Worm (Caenorhabditis elegans) whole organism, L4 larva: Measurements from ENCODE around the gene C33F10.8.
"Not testable (repeated sequence)": the region's sequence is repeated elsewhere in the genome, so short reads cannot be mapped to it uniquely, and the experiment has no call there.

Source experiments
- D1046.2 ChIP-seq: fragments of 200-800 bp; sonication (Bioruptor generic); IDR thresholded peaks from 2 replicates; pipeline ENCODE4 v1.3.6; 2022; ENCODE audit warnings: missing genetic modification characterization, missing compliant biosample characterization
- F10B5.3 ChIP-seq: sonication (generic microtip); optimal IDR thresholded peaks from 2 replicates; lab custom pipeline; 2016; ENCODE audit warnings: mild to moderate bottlenecking, missing genetic modification characterization, missing compliant biosample characterization
- aly-2 ChIP-seq: sonication (generic microtip); optimal IDR thresholded peaks from 2 replicates; lab custom pipeline; 2018; ENCODE audit warnings: missing biosample characterization, missing genetic modification characterization
- arid-1 ChIP-seq: fragments of 200-800 bp; sonication (Bioruptor generic); conservative IDR thresholded peaks from 2 replicates; pipeline ENCODE4 v1.3.6; 2022; ENCODE audit warnings: missing genetic modification reagents, missing genetic modification characterization, missing compliant biosample characterization
- ceh-28 ChIP-seq: fragments of 150-350 bp; optimal IDR thresholded peaks from 2 replicates; lab custom pipeline; 2014; ENCODE audit warnings: missing biosample characterization, missing genetic modification reagents, missing genetic modification characterization
- ceh-32 ChIP-seq: sonication (generic microtip); optimal IDR thresholded peaks from 2 replicates; lab custom pipeline; 2016; ENCODE audit warnings: mild to moderate bottlenecking, missing genetic modification characterization, missing compliant biosample characterization; ENCODE audit not compliant: poor library complexity
- ceh-44 ChIP-seq: fragments of 200-800 bp; sonication (Bioruptor generic); IDR thresholded peaks from 2 replicates; pipeline ENCODE4 v1.3.6; 2022; ENCODE audit warnings: missing genetic modification reagents, missing genetic modification characterization, missing compliant biosample characterization
- ceh-82 ChIP-seq: sonication (generic microtip); optimal IDR thresholded peaks from 2 replicates; lab custom pipeline; 2017; ENCODE audit warnings: missing biosample characterization, missing genetic modification characterization
- daf-19 ChIP-seq: fragments of 200-800 bp; sonication (Bioruptor generic); conservative IDR thresholded peaks from 2 replicates; pipeline ENCODE4 v1.3.6; 2022; ENCODE audit warnings: missing genetic modification characterization, missing compliant biosample characterization
- daf-8 ChIP-seq: fragments of 200-800 bp; sonication (Bioruptor generic); IDR thresholded peaks from 2 replicates; pipeline ENCODE4 v1.3.6; 2022; ENCODE audit warnings: missing genetic modification characterization, missing compliant biosample characterization
- dmd-8 ChIP-seq: fragments of 200-800 bp; sonication (Bioruptor generic); IDR thresholded peaks from 2 replicates; pipeline ENCODE4 v1.3.6; 2022; ENCODE audit warnings: missing genetic modification characterization, missing compliant biosample characterization
- dmd-9 ChIP-seq: fragments of 200-800 bp; sonication (Bioruptor generic); IDR thresholded peaks from 2 replicates; pipeline ENCODE4 v1.3.6; 2022; ENCODE audit warnings: missing genetic modification reagents, missing genetic modification characterization, missing compliant biosample characterization
- duxl-1 ChIP-seq: sonication (generic microtip); optimal IDR thresholded peaks from 2 replicates; lab custom pipeline; 2016; ENCODE audit warnings: mild to moderate bottlenecking, missing genetic modification characterization, moderate library complexity, missing compliant biosample characterization; ENCODE audit not compliant: poor library complexity
- egl-27 ChIP-seq: sonication (generic microtip); optimal IDR thresholded peaks from 3 replicates; lab custom pipeline; 2017; ENCODE audit warnings: missing biosample characterization, missing genetic modification reagents, missing genetic modification characterization
- egl-43 ChIP-seq: fragments of 200-800 bp; sonication (Bioruptor generic); IDR thresholded peaks from 2 replicates; pipeline ENCODE4 v1.3.6; 2022; ENCODE audit warnings: missing genetic modification reagents, missing genetic modification characterization, missing compliant biosample characterization
- gei-8 ChIP-seq: fragments of 200-800 bp; sonication (Bioruptor generic); optimal IDR thresholded peaks from 2 replicates; lab custom pipeline; 2018; ENCODE audit warnings: mild to moderate bottlenecking, missing genetic modification characterization, missing compliant biosample characterization
- lim-7 ChIP-seq: fragments of 200-800 bp; sonication (Bioruptor generic); IDR thresholded peaks from 2 replicates; pipeline ENCODE4 v1.3.6; 2022; ENCODE audit warnings: missing genetic modification characterization, missing compliant biosample characterization
- lin-1 ChIP-seq: fragments of 200-800 bp; sonication (Bioruptor generic); IDR thresholded peaks from 2 replicates; pipeline ENCODE4 v1.3.6; 2022; ENCODE audit warnings: missing genetic modification reagents, missing genetic modification characterization, missing compliant biosample characterization
- lin-38 ChIP-seq: fragments of 200-800 bp; sonication (Bioruptor generic); IDR thresholded peaks from 2 replicates; pipeline ENCODE4 v1.3.6; 2022; ENCODE audit warnings: missing genetic modification reagents, missing genetic modification characterization, missing compliant biosample characterization
- lsy-2 ChIP-seq, 2 experiments: fragments of 150-350 bp in 1 of 2; sonication (generic microtip) in 1 of 2; optimal IDR thresholded peaks; 2 replicates each; lab custom pipeline; 2014 to 2017; ENCODE audit warnings: missing biosample characterization in 2 of 2, missing genetic modification characterization in 2 of 2
- madf-9 ChIP-seq: fragments of 200-800 bp; sonication (Bioruptor generic); conservative IDR thresholded peaks from 2 replicates; pipeline ENCODE4 v1.3.6; 2022; ENCODE audit warnings: missing genetic modification reagents, missing genetic modification characterization, missing compliant biosample characterization
- mdt-29 ChIP-seq: fragments of 200-800 bp; sonication (Bioruptor generic); IDR thresholded peaks from 2 replicates; pipeline ENCODE4 v1.3.6; 2022; ENCODE audit warnings: missing genetic modification reagents, missing genetic modification characterization, missing compliant biosample characterization
- mes-2 ChIP-seq: sonication (generic microtip); optimal IDR thresholded peaks from 2 replicates; lab custom pipeline; 2016; ENCODE audit warnings: missing genotype, mild to moderate bottlenecking, missing genetic modification characterization, missing compliant biosample characterization; ENCODE audit not compliant: poor library complexity, severe bottlenecking
- mxl-3 ChIP-seq: fragments of 200-800 bp; sonication (Bioruptor generic); optimal IDR thresholded peaks from 2 replicates; lab custom pipeline; 2018; ENCODE audit warnings: mild to moderate bottlenecking, missing genetic modification characterization, missing compliant biosample characterization
- nhr-111 ChIP-seq: fragments of 200-800 bp; sonication (Bioruptor generic); optimal IDR thresholded peaks from 2 replicates; lab custom pipeline; 2018; ENCODE audit warnings: mild to moderate bottlenecking, missing genetic modification characterization, missing compliant biosample characterization
- nhr-237 ChIP-seq: sonication (generic microtip); optimal IDR thresholded peaks from 2 replicates; lab custom pipeline; 2017; ENCODE audit warnings: missing biosample characterization, missing genetic modification characterization
- nhr-76 ChIP-seq: fragments of 150-350 bp; optimal IDR thresholded peaks from 2 replicates; lab custom pipeline; 2014; ENCODE audit warnings: missing biosample characterization, missing genetic modification characterization
- nhr-77 ChIP-seq: fragments of 150-350 bp; optimal IDR thresholded peaks from 2 replicates; lab custom pipeline; 2014; ENCODE audit warnings: missing biosample characterization, missing genetic modification characterization
- pqm-1 ChIP-seq: sonication (generic microtip); optimal IDR thresholded peaks from 2 replicates; lab custom pipeline; 2017; ENCODE audit warnings: missing biosample characterization, missing genetic modification characterization
- saeg-2 ChIP-seq: fragments of 200-800 bp; sonication (Bioruptor generic); IDR thresholded peaks from 2 replicates; pipeline ENCODE4 v1.3.6; 2022; ENCODE audit warnings: missing genetic modification reagents, missing genetic modification characterization, missing compliant biosample characterization
- unc-62 ChIP-seq, 3 experiments: fragments of 150-350 bp in 1 of 3; sonication (generic microtip); optimal IDR thresholded peaks in 2 of 3; peaks in 1 of 3; 1 replicate in 1 of 3; 2 replicates in 2 of 3; lab custom pipeline; 2014 to 2017; ENCODE audit warnings: missing biosample characterization in 3 of 3, missing genetic modification characterization in 3 of 3, missing genetic modification reagents in 3 of 3, missing genotype in 1 of 3
- zfp-2 ChIP-seq: sonication (generic microtip); optimal IDR thresholded peaks from 2 replicates; lab custom pipeline; 2016; ENCODE audit warnings: mild to moderate bottlenecking, missing genetic modification characterization, missing compliant biosample characterization
- zfp-3 ChIP-seq: fragments of 200-800 bp; sonication (Bioruptor generic); conservative IDR thresholded peaks from 2 replicates; pipeline ENCODE4 v1.3.6; 2022; ENCODE audit warnings: missing genetic modification reagents, missing genetic modification characterization, missing compliant biosample characterization
- zip-2 ChIP-seq: fragments of 150-350 bp; optimal IDR thresholded peaks from 2 replicates; lab custom pipeline; 2014; ENCODE audit warnings: missing biosample characterization, missing genetic modification characterization
- ztf-7 ChIP-seq: fragments of 150-350 bp; optimal IDR thresholded peaks from 2 replicates; lab custom pipeline; 2014; ENCODE audit warnings: missing biosample characterization, missing genetic modification characterization

C33F10.8 gene

ce11 chrII:4851594-4852106 is 26.6 kb upstream of the C33F10.8 start, which contains the start of gene dnj-9 (continued):
- no peak for TF ChIP-seq dmd-8 (GFP tag; lab: Robert Waterston, UW)
- TF ChIP-seq unc-62 (GFP tag; optimal IDR thresholded peaks at IDR 0.05 in 1 of 2; lab: Kevin White, UChicago), result peak in 1 of 2 experiments; percentile 98
- TF ChIP-seq unc-62 (tag; optimal IDR thresholded peaks at IDR 0.05; lab: Kevin White, UChicago), result no peak
- TF ChIP-seq lsy-2 (tag; optimal IDR thresholded peaks at IDR 0.05; lab: Kevin White, UChicago), result peak; percentile 68 to 96
- peak; percentile 83 for TF ChIP-seq arid-1 (GFP tag; lab: Robert Waterston, UW)
- peak; percentile 93 for TF ChIP-seq F10B5.3 (tag; lab: Kevin White, UChicago)
- TF ChIP-seq zfp-2 (tag; lab: Kevin White, UChicago), result peak; percentile 65
- peak; percentile 90 for TF ChIP-seq dmd-9 (GFP tag; lab: Robert Waterston, UW)
- no peak for TF ChIP-seq daf-8 (GFP tag; lab: Robert Waterston, UW)
- no peak for TF ChIP-seq ceh-28 (tag; lab: Kevin White, UChicago)
- no peak for TF ChIP-seq gei-8

ce11 chrII:4849885-4850284 is 24.9 kb upstream of the C33F10.8 start, which contains the start of gene T23B7.3:
T23B7.3 (plus strand) TSS chrII:4850185.
- TF ChIP-seq daf-19 (GFP tag; lab: Robert Waterston, UW), result no peak
- no peak for TF ChIP-seq zfp-2 (tag; lab: Kevin White, UChicago)
- no peak for TF ChIP-seq zfp-3 (GFP tag; lab: Robert Waterston, UW)
- no peak for TF ChIP-seq pqm-1 (tag; lab: Kevin White, UChicago)
- TF ChIP-seq duxl-1, result no peak
- no peak for TF ChIP-seq nhr-77 (tag; lab: Kevin White, UChicago)
- no peak for TF ChIP-seq dmd-8 (GFP tag; lab: Robert Waterston, UW)
- TF ChIP-seq mxl-3 (GFP tag; lab: Kevin White, UChicago), result no peak
- no peak for TF ChIP-seq mdt-29 (GFP tag; lab: Robert Waterston, UW)
- no peak for TF ChIP-seq lim-7 (GFP tag; lab: Robert Waterston, UW)
- TF ChIP-seq ceh-44 (GFP tag; lab: Robert Waterston, UW), result no peak
- TF ChIP-seq saeg-2 (GFP tag; lab: Robert Waterston, UW), result no peak
- no peak for TF ChIP-seq nhr-111
- TF ChIP-seq madf-9, result no peak
- no peak for TF ChIP-seq ceh-82 (tag; lab: Kevin White, UChicago)
- TF ChIP-seq ceh-28 (tag; lab: Kevin White, UChicago), result no peak
- no peak for TF ChIP-seq lin-38
- no peak for TF ChIP-seq zip-2
- TF ChIP-seq nhr-237 (tag; lab: Kevin White, UChicago), result no peak

DNA sequence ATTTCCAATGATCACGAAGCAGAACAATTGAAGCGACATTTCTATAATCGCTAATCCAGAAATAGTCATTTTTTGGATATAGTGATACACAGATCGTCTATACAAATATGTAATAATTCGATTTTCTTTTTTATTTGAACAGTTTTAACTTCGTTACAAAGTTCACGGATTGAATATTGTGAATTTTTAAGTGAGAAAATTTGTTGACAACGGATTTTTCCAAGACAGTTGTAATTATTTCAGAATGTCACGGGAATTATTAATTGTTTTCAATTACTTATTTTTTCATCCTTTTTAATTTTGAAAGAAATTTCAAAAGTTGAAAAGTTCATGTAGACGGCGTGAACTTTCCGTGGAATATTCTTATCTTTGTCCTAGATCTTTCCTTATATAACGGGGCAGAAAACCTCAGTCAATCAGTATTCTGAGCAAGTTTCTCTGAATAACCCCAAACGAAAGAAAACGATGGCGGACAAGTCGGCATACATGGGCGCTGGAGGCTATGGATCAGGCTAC is 17.2 kb upstream of the C33F10.8 start, which contains the start of the genes T23B7.2 and nspd-4:
T23B7.2 (minus strand) TSS at position 101 of the 516 bp plus-strand sequence.
nspd-4 (plus strand) TSS at position 466 of the 516 bp plus-strand sequence.
- TF ChIP-seq ztf-7, mes-2, egl-27 (tag; lab: Kevin White, UChicago): not testable (repeated sequence)
- TF ChIP-seq, all 104 proteins: peak for 0; not testable (repeated sequence) for 104

DNA sequence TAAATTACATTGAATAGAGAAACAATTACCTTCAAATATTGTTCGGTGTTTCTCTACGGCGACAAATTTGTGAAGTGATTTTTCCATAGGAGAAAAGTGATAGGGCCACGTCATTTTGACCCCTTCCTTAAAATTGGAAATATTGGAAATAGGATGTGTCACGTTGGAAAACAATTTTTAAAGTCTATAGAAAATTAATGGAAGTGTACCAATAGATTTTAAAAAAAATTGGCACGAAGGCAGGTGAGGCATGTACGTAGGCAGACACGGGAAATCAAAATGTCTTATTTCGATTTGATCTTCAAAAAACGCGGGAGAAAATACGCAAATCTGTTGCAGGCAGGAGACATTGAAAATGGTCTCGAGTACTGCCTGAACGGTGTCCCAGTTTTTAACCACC is 12.6 kb upstream of the C33F10.8 start, which contains the start of gene C33F10.12:
C33F10.12 (minus strand) TSS at position 101 of the 400 bp plus-strand sequence.
- TF ChIP-seq ceh-32 (no peak), egl-43 (GFP tag; lab: Robert Waterston, UW) (no peak), madf-9 (no peak), D1046.2 (no peak), lin-1 (no peak), nhr-76 (tag; lab: Kevin White, UChicago) (no peak), mdt-29 (GFP tag; lab: Robert Waterston, UW) (no peak), unc-62 (GFP tag; optimal IDR thresholded peaks at IDR 0.05 in 1 of 2; lab: Kevin White, UChicago) (no peak), unc-62 (tag; optimal IDR thresholded peaks at IDR 0.05; lab: Kevin White, UChicago) (no peak), saeg-2 (GFP tag; lab: Robert Waterston, UW) (no peak), aly-2 (tag; lab: Kevin White, UChicago) (no peak)
